Fruit fly (Drosophila melanogaster): ENCODE results near the gene Pus1.

DNA sequence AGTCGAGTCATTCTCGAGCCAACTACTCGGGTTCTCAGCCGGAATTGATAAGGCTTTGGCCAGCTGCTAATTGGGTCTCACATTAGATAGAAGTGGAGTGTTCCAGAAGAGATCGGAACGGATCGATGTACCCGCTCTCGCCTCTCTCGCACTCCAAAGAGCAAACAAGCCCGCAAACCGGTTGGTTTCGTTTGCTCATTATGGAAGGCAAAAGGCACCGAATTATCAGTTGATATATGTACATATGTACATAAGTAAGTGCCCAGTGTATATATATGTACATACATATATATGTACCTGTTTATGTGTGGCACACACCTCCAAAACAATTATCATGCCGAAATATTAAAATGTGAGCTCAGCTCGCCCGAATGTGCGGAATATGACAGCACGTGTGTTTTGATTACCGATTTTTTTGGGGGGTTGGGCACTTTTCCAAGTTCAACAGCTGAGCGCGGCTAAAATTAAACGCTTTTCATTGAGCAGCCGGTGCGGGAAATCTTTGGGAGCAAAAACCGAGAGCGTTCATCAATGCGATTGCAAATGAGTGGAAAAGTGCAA lies 36.7 kb downstream of the Pus1 start:
- TF ChIP-seq Sin3A (optimal IDR thresholded peaks at IDR 0.05): no peak
- no peak for TF ChIP-seq insv (optimal IDR thresholded peaks at IDR 0.05)
- no peak for TF ChIP-seq psq (optimal IDR thresholded peaks at IDR 0.05)
